Worm (Caenorhabditis elegans): ENCODE results near the gene nlp-51.

DNA sequence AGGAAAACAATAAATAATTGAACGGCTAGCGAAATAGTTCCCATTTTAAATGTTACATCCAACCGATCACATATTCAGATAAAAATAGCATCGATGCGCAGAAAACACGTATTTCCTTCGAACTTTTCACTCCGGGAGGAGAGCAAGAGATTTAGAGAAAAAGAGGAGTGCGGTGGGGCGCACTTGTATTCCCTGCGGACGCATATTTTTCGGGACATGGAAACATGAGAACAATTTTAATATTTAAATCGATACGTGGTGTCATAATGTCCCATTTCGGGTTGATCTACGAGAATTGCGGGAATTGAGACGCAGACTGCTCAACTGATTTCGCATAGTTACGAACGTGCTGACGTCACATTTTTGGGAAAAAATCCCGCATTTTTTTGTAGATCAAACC lies 26.1 kb downstream of the nlp-51 start, which contains the start of gene C47G2.4:
- no peak for TF ChIP-seq tbx-37 (GFP tag; conservative IDR thresholded peaks at IDR 0.05)
- TF ChIP-seq F13C5.2 (tag; optimal IDR thresholded peaks at IDR 0.05) = peak; percentile 4
- no peak for TF ChIP-seq sea-1 (GFP tag; conservative IDR thresholded peaks at IDR 0.05)
- no peak for TF ChIP-seq ama-1 (optimal IDR thresholded peaks at IDR 0.05)
- TF ChIP-seq ceh-13 (GFP tag; optimal IDR thresholded peaks at IDR 0.05) = no peak
- TF ChIP-seq B0310.2 (tag; optimal IDR thresholded peaks at IDR 0.05) = no peak
- no peak for TF ChIP-seq scrt-1 (GFP tag; IDR thresholded peaks at IDR 0.05)
- TF ChIP-seq hmg-4 (GFP tag; optimal IDR thresholded peaks at IDR 0.05) = no peak
- no peak for TF ChIP-seq ceh-36 (tag; optimal IDR thresholded peaks at IDR 0.05)
- no peak for TF ChIP-seq aly-1 (tag; optimal IDR thresholded peaks at IDR 0.05)
- TF ChIP-seq tbx-11 (GFP tag; IDR thresholded peaks at IDR 0.05) = no peak
- TF ChIP-seq tra-4 (tag; optimal IDR thresholded peaks at IDR 0.05) = no peak

Data from whole organism, early embryonic.